Fruit fly (Drosophila melanogaster): ENCODE data around the gene Usp39.

- no peak for TF ChIP-seq fd96Ca (GFP tag; IDR thresholded peaks at IDR 0.05)
- TF ChIP-seq EcR (GFP tag; optimal IDR thresholded peaks at IDR 0.05) = no peak
- no peak for TF ChIP-seq CG14655 (GFP tag; optimal IDR thresholded peaks at IDR 0.05)
- no peak for TF ChIP-seq CG4496 (GFP tag; IDR thresholded peaks at IDR 0.05)
- TF ChIP-seq rn (GFP tag; IDR thresholded peaks at IDR 0.05) = no peak
- no peak for TF ChIP-seq Ets98B (GFP tag; IDR thresholded peaks at IDR 0.05)
Observed at dm6 chrX:18894146-18894545, 36.1 kb downstream of the Usp39 start, which contains the start of gene SdhBL.
